Worm (Caenorhabditis elegans) whole organism, L4/young adult: ENCODE data around the gene srb-12.

Experiments
- dao-5 ChIP-seq: sonication (generic microtip); optimal IDR thresholded peaks from 2 replicates; lab custom pipeline; 2016; ENCODE audit warnings: missing genotype, missing genetic modification characterization, moderate library complexity, missing compliant biosample characterization
- him-1 ChIP-seq: sonication (generic microtip); optimal IDR thresholded peaks from 2 replicates; lab custom pipeline; 2016; ENCODE audit warnings: missing genotype, missing genetic modification reagents, missing genetic modification characterization, missing compliant biosample characterization

DNA sequence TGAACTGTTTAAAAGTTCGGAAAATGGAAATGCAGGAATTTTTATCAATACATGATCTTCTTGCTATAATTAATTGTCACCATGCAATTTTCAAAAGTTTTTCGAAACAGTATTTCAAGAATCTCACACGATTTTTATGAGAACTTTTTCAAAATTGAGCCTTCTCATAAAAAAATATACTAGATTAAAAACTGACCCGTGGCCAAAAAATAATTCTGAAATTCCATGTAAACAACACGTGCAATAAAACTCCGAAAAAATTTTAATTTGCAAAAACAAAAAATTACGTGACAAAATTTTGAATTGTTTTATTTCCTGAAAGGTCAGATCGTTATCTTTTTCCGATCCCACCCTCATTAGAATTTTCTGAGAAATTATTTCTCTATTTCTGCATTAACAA, 41.1 kb upstream of the srb-12 start, which contains the start of gene C34F11.5:
- TF ChIP-seq dao-5 = no peak
- TF ChIP-seq him-1 (tag; lab: Kevin White, UChicago) = no peak
